Worm (Caenorhabditis elegans) whole organism, L3 larva: ENCODE measurements around the gene srw-87.

Experiments
- aly-2 ChIP-seq: fragments of 150-350 bp; optimal IDR thresholded peaks from 2 replicates; lab custom pipeline; 2014; ENCODE audit warnings: missing biosample characterization, missing genetic modification characterization
- ama-1 ChIP-seq: fragments of 150-350 bp; optimal IDR thresholded peaks from 2 replicates; lab custom pipeline; 2018
- ceh-16 ChIP-seq: sonication (generic microtip); optimal IDR thresholded peaks from 2 replicates; lab custom pipeline; 2017; ENCODE audit warnings: missing biosample characterization, missing genetic modification characterization
- ceh-28 ChIP-seq: fragments of 150-350 bp; optimal IDR thresholded peaks from 2 replicates; lab custom pipeline; 2014; ENCODE audit warnings: missing biosample characterization, missing genetic modification reagents, missing genetic modification characterization
- ceh-82 ChIP-seq: fragments of 150-350 bp; optimal IDR thresholded peaks from 2 replicates; lab custom pipeline; 2014; ENCODE audit warnings: missing biosample characterization, missing genetic modification characterization
- ceh-9 ChIP-seq: sonication (generic microtip); optimal IDR thresholded peaks from 2 replicates; lab custom pipeline; 2018; ENCODE audit warnings: missing biosample characterization, missing genetic modification characterization
- daf-12 ChIP-seq: fragments of 150-350 bp; optimal IDR thresholded peaks from 2 replicates; lab custom pipeline; 2014; ENCODE audit warnings: missing biosample characterization, missing genetic modification reagents, missing genetic modification characterization
- egl-27 ChIP-seq: sonication (generic microtip); optimal IDR thresholded peaks from 4 replicates; lab custom pipeline; 2017; ENCODE audit warnings: missing biosample characterization, missing genetic modification reagents, missing genetic modification characterization
- egl-5 ChIP-seq: fragments of 150-350 bp; optimal IDR thresholded peaks from 2 replicates; lab custom pipeline; 2017; ENCODE audit warnings: missing biosample characterization, missing genetic modification reagents, missing genetic modification characterization, inconsistent platforms
- elt-1 ChIP-seq: fragments of 150-350 bp; optimal IDR thresholded peaks from 2 replicates; lab custom pipeline; 2014; ENCODE audit warnings: missing biosample characterization, missing genetic modification characterization
- elt-2 ChIP-seq: sonication (generic microtip); optimal IDR thresholded peaks from 2 replicates; lab custom pipeline; 2016; ENCODE audit warnings: missing genetic modification reagents, mild to moderate bottlenecking, missing genetic modification characterization, missing compliant biosample characterization
- eor-1 ChIP-seq, 2 experiments: fragments of 150-350 bp; optimal IDR thresholded peaks; 2 replicates each; lab custom pipeline; 2014 to 2018; ENCODE audit warnings: missing biosample characterization in 2 of 2, missing genetic modification characterization in 2 of 2
- fos-1 ChIP-seq: fragments of 150-350 bp; optimal IDR thresholded peaks from 2 replicates; lab custom pipeline; 2014; ENCODE audit warnings: missing biosample characterization, missing genetic modification characterization
- hmg-11 ChIP-seq: sonication (generic microtip); optimal IDR thresholded peaks from 2 replicates; lab custom pipeline; 2016; ENCODE audit warnings: missing genetic modification characterization, missing compliant biosample characterization
- jun-1 ChIP-seq: fragments of 150-350 bp; optimal IDR thresholded peaks from 2 replicates; lab custom pipeline; 2014; ENCODE audit warnings: missing biosample characterization, missing genetic modification reagents, missing genetic modification characterization
- lin-15B ChIP-seq: fragments of 150-350 bp; optimal IDR thresholded peaks from 2 replicates; lab custom pipeline; 2014; ENCODE audit warnings: missing biosample characterization, missing genetic modification characterization
- lin-39 ChIP-seq: fragments of 150-350 bp; optimal IDR thresholded peaks from 2 replicates; lab custom pipeline; 2018; ENCODE audit warnings: missing biosample characterization, missing genetic modification reagents, missing genetic modification characterization
- mml-1 ChIP-seq: fragments of 150-350 bp; sonication (generic microtip); optimal IDR thresholded peaks from 3 replicates; lab custom pipeline; 2014; ENCODE audit warnings: missing biosample characterization, missing genetic modification characterization
- nfya-1 ChIP-seq: sonication (generic microtip); optimal IDR thresholded peaks from 2 replicates; lab custom pipeline; 2017; ENCODE audit warnings: missing genetic modification characterization, mild to moderate bottlenecking, missing compliant biosample characterization, antibody characterized with exemption, moderate library complexity; ENCODE audit not compliant: insufficient read depth
- nhr-11 ChIP-seq: fragments of 150-350 bp; optimal IDR thresholded peaks from 2 replicates; lab custom pipeline; 2014; ENCODE audit warnings: missing biosample characterization, missing genetic modification characterization
- nhr-23 ChIP-seq: fragments of 150-350 bp; optimal IDR thresholded peaks from 2 replicates; lab custom pipeline; 2014; ENCODE audit warnings: missing biosample characterization, missing genetic modification reagents, missing genetic modification characterization
- nhr-25 ChIP-seq: sonication (generic microtip); optimal IDR thresholded peaks from 2 replicates; lab custom pipeline; 2017; ENCODE audit warnings: missing biosample characterization, missing genetic modification characterization
- nhr-43 ChIP-seq: sonication (generic microtip); optimal IDR thresholded peaks from 2 replicates; lab custom pipeline; 2016; ENCODE audit warnings: mild to moderate bottlenecking, missing genetic modification characterization, missing compliant biosample characterization; ENCODE audit not compliant: poor library complexity, severe bottlenecking
- nhr-67 ChIP-seq: fragments of 150-350 bp; optimal IDR thresholded peaks from 2 replicates; lab custom pipeline; 2014; ENCODE audit warnings: missing biosample characterization, missing genetic modification characterization
- nhr-76 ChIP-seq: fragments of 150-350 bp; sonication (generic microtip); optimal IDR thresholded peaks from 5 replicates; lab custom pipeline; 2014; ENCODE audit warnings: missing biosample characterization, missing genetic modification characterization
- nhr-77 ChIP-seq: fragments of 150-350 bp; optimal IDR thresholded peaks from 2 replicates; lab custom pipeline; 2014; ENCODE audit warnings: missing biosample characterization, missing genetic modification characterization
- pha-4 ChIP-seq: fragments of 150-350 bp; optimal IDR thresholded peaks from 2 replicates; lab custom pipeline; 2014; ENCODE audit warnings: missing biosample characterization, missing genetic modification reagents, missing genetic modification characterization
- pqm-1 ChIP-seq: fragments of 150-350 bp; optimal IDR thresholded peaks from 2 replicates; lab custom pipeline; 2017; ENCODE audit warnings: missing biosample characterization, missing genetic modification characterization, inconsistent platforms
- snpc-4 ChIP-seq: fragments of 150-350 bp; optimal IDR thresholded peaks from 2 replicates; lab custom pipeline; 2014; ENCODE audit warnings: missing biosample characterization, missing genetic modification characterization
- unc-39 ChIP-seq: sonication (generic microtip); optimal IDR thresholded peaks from 4 replicates; lab custom pipeline; 2017; ENCODE audit warnings: missing biosample characterization, missing genetic modification characterization
- unc-62 ChIP-seq: fragments of 150-350 bp; sonication (generic microtip); optimal IDR thresholded peaks from 4 replicates; lab custom pipeline; 2014; ENCODE audit warnings: missing biosample characterization, missing genetic modification reagents, missing genetic modification characterization
- zag-1 ChIP-seq: fragments of 150-350 bp; optimal IDR thresholded peaks from 2 replicates; lab custom pipeline; 2014; ENCODE audit warnings: missing biosample characterization, missing genetic modification characterization
- ztf-11 ChIP-seq: fragments of 150-350 bp; optimal IDR thresholded peaks from 2 replicates; lab custom pipeline; 2014; ENCODE audit warnings: missing biosample characterization, missing genetic modification characterization
- ztf-4 ChIP-seq: fragments of 150-350 bp; optimal IDR thresholded peaks from 2 replicates; lab custom pipeline; 2014; ENCODE audit warnings: missing biosample characterization, missing genetic modification characterization

srw-87 gene

ce11 chrV:16300276-16300675 is 36.1 kb upstream of the srw-87 start, which contains the start of gene srbc-82:
srbc-82 (plus strand) TSS chrV:16300576.
- TF ChIP-seq pha-4 (tag; lab: Kevin White, UChicago) (no peak), aly-2 (tag; lab: Kevin White, UChicago) (no peak), ceh-28 (tag; lab: Kevin White, UChicago) (no peak), ceh-9 (tag; lab: Kevin White, UChicago) (no peak), nhr-25 (tag; lab: Kevin White, UChicago) (no peak), lin-39 (no peak), mml-1 (tag; lab: Kevin White, UChicago) (no peak), ztf-11 (no peak), egl-5 (no peak), snpc-4 (tag; lab: Kevin White, UChicago) (no peak)

- TF ChIP-seq pqm-1 (tag; lab: Kevin White, UChicago), result peak; percentile 60
- no peak for TF ChIP-seq nhr-67 (tag; lab: Kevin White, UChicago)
- peak; percentile 58 for TF ChIP-seq elt-2 (tag; lab: Kevin White, UChicago)
- TF ChIP-seq nhr-25 (tag; lab: Kevin White, UChicago), result no peak
These were observed 34.0 kb upstream of the srw-87 start, which contains the start of the genes C31A11.13 and oac-6 for ce11 chrV:16302439-16302838. C31A11.13 (minus strand) TSS chrV:16302551. oac-6 (plus strand) TSS chrV:16302717.

- TF ChIP-seq nhr-77 (tag; lab: Kevin White, UChicago) (no peak), snpc-4 (tag; lab: Kevin White, UChicago) (no peak), nhr-67 (tag; lab: Kevin White, UChicago) (no peak), nhr-23 (tag; lab: Kevin White, UChicago) (no peak), nfya-1 (no peak), nhr-76 (tag; lab: Kevin White, UChicago) (no peak), hmg-11 (tag; lab: Kevin White, UChicago) (no peak), ama-1 (no peak), zag-1 (tag; lab: Kevin White, UChicago) (no peak), ceh-9 (tag; lab: Kevin White, UChicago) (no peak), ceh-16 (tag; lab: Kevin White, UChicago) (no peak), unc-62 (GFP tag; lab: Kevin White, UChicago) (no peak), unc-39 (tag; lab: Kevin White, UChicago) (no peak), jun-1 (tag; lab: Kevin White, UChicago) (no peak), fos-1 (tag; lab: Kevin White, UChicago) (no peak), lin-39 (no peak), ztf-11 (no peak), elt-1 (tag; lab: Kevin White, UChicago) (no peak), egl-5 (no peak), nhr-11 (no peak)
These were observed 29.2 kb upstream of the srw-87 start, which contains the start of gene srxa-7 for ce11 chrV:16307253-16307652. srxa-7 (plus strand) TSS chrV:16307553.

ce11 chrV:16308343-16308742 is 28.1 kb upstream of the srw-87 start:
- TF ChIP-seq eor-1 (tag; optimal IDR thresholded peaks at IDR 0.05; lab: Kevin White, UChicago), result no peak
- no peak for TF ChIP-seq egl-5
- no peak for TF ChIP-seq ceh-82 (tag; lab: Kevin White, UChicago)
- TF ChIP-seq ztf-4 (tag; lab: Kevin White, UChicago), result no peak

ce11 chrV:16309523-16309922 is 26.9 kb upstream of the srw-87 start, which contains the start of gene oac-7:
oac-7 (plus strand) TSS chrV:16309805.
- peak; percentile 15 for TF ChIP-seq elt-2 (tag; lab: Kevin White, UChicago)
- no peak for TF ChIP-seq ceh-16 (tag; lab: Kevin White, UChicago)

- TF ChIP-seq nhr-76 (tag; lab: Kevin White, UChicago), result no peak
- TF ChIP-seq nhr-11, result no peak
- no peak for TF ChIP-seq unc-62 (GFP tag; lab: Kevin White, UChicago)
- TF ChIP-seq nhr-43 (tag; lab: Kevin White, UChicago), result no peak
- no peak for TF ChIP-seq lin-15B (tag; lab: Kevin White, UChicago)
- TF ChIP-seq elt-1 (tag; lab: Kevin White, UChicago), result no peak
- TF ChIP-seq daf-12 (tag; lab: Kevin White, UChicago), result no peak
- TF ChIP-seq egl-27 (tag; lab: Kevin White, UChicago), result no peak
These were observed 21.4 kb upstream of the srw-87 start, which contains the start of gene str-214 for ce11 chrV:16315004-16315403. str-214 (plus strand) TSS chrV:16315304.
